Worm (Caenorhabditis elegans): ENCODE data around the gene Y97E10B.1.

Y97E10B.1 gene

DNA sequence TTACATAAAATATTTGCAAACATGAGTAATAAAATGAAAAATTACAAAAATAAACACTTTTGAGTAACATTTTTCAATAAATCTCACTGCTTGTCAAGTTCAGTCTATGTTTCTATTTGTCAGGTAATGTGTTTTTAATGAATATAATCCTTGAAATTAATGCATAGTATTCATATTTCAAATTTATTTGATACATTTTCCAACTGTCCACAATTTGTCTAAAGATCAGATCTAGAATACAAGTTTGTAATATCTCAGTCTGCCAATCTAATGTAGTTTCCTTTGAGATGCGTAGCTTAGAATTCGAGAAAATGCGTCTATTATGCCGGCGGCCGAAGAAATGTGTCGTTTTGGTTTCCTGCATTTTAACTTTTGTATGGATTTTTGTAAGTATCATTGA, at the start of gene Y97E10B.1:
Gene Y97E10B.1, plus strand, starts transcription at position 301 of the 400 bp plus-strand sequence.
- TF ChIP-seq aha-1 (tag) (peak; percentile 66), Y75B8A.6 (GFP tag; IDR thresholded peaks at IDR 0.05) (no peak)

DNA sequence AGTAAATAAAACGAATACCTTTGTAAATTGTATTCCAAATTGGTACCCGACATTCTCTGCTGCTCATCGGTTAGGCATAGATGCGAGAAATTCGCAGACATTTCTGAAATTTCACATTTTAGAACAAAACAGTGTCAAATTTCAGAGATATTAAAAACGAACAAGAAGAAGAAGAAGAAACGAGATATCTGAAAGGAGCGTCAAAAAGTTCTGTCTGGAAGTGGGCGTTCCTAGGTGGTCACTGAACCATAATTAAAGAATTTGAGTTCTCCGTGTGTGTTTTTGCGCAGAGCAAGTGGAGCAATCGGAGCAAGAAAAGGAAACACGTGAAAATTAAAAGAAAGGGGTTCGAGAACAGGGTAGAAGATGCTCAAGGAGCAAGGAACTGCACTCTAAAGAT, 43.9 kb upstream of the Y97E10B.1 start, which contains the start of gene F40A3.7:
Gene F40A3.7, minus strand, starts transcription at position 101 of the 400 bp plus-strand sequence.
- no peak for TF ChIP-seq nhr-25 (tag; optimal IDR thresholded peaks at IDR 0.05; ENCODE audit: borderline replicate concordance, insufficient read depth)
- TF ChIP-seq skn-1 (tag; optimal IDR thresholded peaks at IDR 0.05): no peak
- no peak for TF ChIP-seq zfp-3 (GFP tag; conservative IDR thresholded peaks at IDR 0.05)
- TF ChIP-seq spr-3 (GFP tag; optimal IDR thresholded peaks at IDR 0.05): no peak
- TF ChIP-seq fkh-10 (GFP tag; optimal IDR thresholded peaks at IDR 0.05): no peak
- no peak for TF ChIP-seq lin-1 (GFP tag; IDR thresholded peaks at IDR 0.05)
- TF ChIP-seq arid-1 (GFP tag; conservative IDR thresholded peaks at IDR 0.05): no peak
- TF ChIP-seq nhr-76 (tag; optimal IDR thresholded peaks at IDR 0.05): no peak
- no peak for TF ChIP-seq unc-130 (GFP tag; optimal IDR thresholded peaks at IDR 0.05)
- TF ChIP-seq mxl-2 (GFP tag; conservative IDR thresholded peaks at IDR 0.05): no peak
- no peak for TF ChIP-seq ztf-7 (tag; optimal IDR thresholded peaks at IDR 0.05)
- TF ChIP-seq F37D6.2 (tag; optimal IDR thresholded peaks at IDR 0.05): no peak
- no peak for TF ChIP-seq ceh-32 (tag; optimal IDR thresholded peaks at IDR 0.05; ENCODE audit: poor library complexity)
- no peak for TF ChIP-seq zip-2 (tag; optimal IDR thresholded peaks at IDR 0.05)
- TF ChIP-seq rbr-2 (tag; optimal IDR thresholded peaks at IDR 0.05): no peak

DNA sequence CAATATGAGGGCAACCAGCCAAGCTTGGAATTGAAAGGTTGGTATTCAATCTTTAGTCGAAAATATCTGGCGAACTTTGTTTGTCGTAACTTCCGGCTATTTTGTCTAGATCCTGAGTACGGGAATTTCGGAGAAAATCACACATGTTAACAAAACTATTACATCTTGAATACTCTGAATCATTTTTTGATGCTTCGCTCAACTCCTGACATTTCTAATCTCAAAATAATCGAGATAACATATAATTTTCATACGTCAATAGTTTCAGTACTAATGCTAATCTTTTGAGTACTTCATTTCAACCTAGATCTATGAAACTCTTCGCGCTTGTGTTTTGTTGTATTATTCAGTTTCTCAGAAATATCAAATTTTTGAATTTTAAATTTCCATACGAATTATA, 42.4 kb upstream of the Y97E10B.1 start:
- no peak for TF ChIP-seq ceh-44 (GFP tag; IDR thresholded peaks at IDR 0.05)
- no peak for TF ChIP-seq F10B5.3 (tag; optimal IDR thresholded peaks at IDR 0.05)
- no peak for TF ChIP-seq mxl-3 (GFP tag; optimal IDR thresholded peaks at IDR 0.05)
- TF ChIP-seq nhr-25 (tag; optimal IDR thresholded peaks at IDR 0.05; ENCODE audit: borderline replicate concordance, insufficient read depth): no peak
- TF ChIP-seq nhr-28 (tag; optimal IDR thresholded peaks at IDR 0.05): no peak
- no peak for TF ChIP-seq unc-130 (GFP tag; optimal IDR thresholded peaks at IDR 0.05)
- no peak for TF ChIP-seq hlh-11 (tag; optimal IDR thresholded peaks at IDR 0.05)
- no peak for TF ChIP-seq nhr-41 (GFP tag; IDR thresholded peaks at IDR 0.05)
- no peak for TF ChIP-seq lsy-2 (tag; optimal IDR thresholded peaks at IDR 0.05)

DNA sequence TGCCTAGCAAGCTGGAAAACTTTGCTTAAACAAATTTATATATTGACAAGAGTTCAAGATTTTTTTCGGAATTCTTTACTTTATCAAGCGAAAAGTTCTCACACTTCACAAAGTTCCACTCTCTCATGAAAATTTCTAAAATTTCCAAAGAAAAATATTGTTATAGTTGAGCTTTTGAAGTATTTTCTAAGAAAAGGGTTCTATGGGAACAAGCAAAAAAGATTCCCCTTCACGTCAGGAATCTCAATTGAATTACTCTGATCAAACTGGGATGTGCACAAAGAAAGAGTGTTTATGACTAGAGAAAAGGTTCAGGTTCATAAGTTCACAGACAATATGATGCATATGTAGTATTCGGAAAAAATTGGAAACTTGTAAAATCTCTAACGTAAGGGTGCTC, 39.3 kb upstream of the Y97E10B.1 start:
- no peak for TF ChIP-seq ZK337.2 (GFP tag; IDR thresholded peaks at IDR 0.05)
- TF ChIP-seq unc-62 (GFP tag; optimal IDR thresholded peaks at IDR 0.05 in 1 of 2): peak in 1 of 2 experiments; percentile 80
- no peak for TF ChIP-seq unc-62 (tag; optimal IDR thresholded peaks at IDR 0.05)
- peak; percentile 92 for TF ChIP-seq fkh-10 (GFP tag; optimal IDR thresholded peaks at IDR 0.05)

DNA sequence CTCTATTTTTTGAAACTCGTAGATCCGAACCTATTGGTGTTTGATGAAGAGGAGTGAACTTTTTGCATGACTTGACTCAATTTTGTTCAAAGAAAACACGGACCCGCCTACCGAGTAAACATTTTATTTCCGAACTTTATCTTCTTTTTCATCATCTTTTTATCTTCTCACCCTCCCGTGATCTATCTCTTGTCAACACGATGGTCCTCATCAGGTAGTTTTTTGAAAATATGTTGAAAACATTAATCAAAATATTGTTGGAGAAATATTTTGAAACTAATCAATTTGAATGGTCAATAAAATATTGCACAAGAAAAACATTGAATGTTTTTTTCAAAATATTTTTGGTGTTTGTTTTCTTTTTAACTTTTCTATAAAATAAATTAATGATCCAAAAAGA, 35.2 kb upstream of the Y97E10B.1 start:
- TF ChIP-seq daf-16 (GFP tag; optimal IDR thresholded peaks at IDR 0.05): peak in 1 of 2 experiments; percentile 94
- TF ChIP-seq daf-16 (tag; optimal IDR thresholded peaks at IDR 0.05): no peak
- no peak for TF ChIP-seq fkh-10 (GFP tag; optimal IDR thresholded peaks at IDR 0.05)

DNA sequence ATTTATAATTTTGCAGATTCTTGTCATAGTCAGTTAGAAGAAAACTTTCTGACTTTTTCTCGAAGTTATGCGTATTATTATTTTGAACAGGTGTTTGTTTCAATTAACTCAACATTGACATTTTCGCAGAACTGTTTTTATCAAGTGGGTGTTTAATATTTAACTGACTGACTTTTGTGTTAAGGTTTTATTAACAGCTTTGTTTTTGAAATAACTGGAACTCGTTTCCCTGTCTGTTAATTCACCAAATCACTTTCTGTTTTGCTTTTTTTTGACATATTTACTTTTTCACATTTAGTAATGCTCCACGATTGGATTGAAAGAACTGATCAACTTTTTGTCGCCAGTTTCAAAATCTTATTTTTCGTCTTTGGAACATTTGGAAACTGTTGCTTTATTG, 18.2 kb upstream of the Y97E10B.1 start, which contains the start of gene srsx-7:
Gene srsx-7, plus strand, starts transcription at position 301 of the 400 bp plus-strand sequence.
- TF ChIP-seq ceh-62 (tag; optimal IDR thresholded peaks at IDR 0.05) (no peak), ceh-32 (tag; optimal IDR thresholded peaks at IDR 0.05; ENCODE audit: poor library complexity) (no peak), F26F4.8 (GFP tag; conservative IDR thresholded peaks at IDR 0.05) (no peak), nhr-42 (GFP tag; IDR thresholded peaks at IDR 0.05) (no peak), lin-13 (GFP tag; optimal IDR thresholded peaks at IDR 0.05) (no peak), ceh-28 (tag; optimal IDR thresholded peaks at IDR 0.05) (no peak), ztf-7 (tag; optimal IDR thresholded peaks at IDR 0.05) (no peak), arid-1 (GFP tag; conservative IDR thresholded peaks at IDR 0.05) (no peak), hmg-1.1 (GFP tag; IDR thresholded peaks at IDR 0.05) (no peak), egl-27 (tag; optimal IDR thresholded peaks at IDR 0.05) (no peak), zfp-2 (tag; optimal IDR thresholded peaks at IDR 0.05) (no peak)

Data from whole organism, L4 larva.